Fruit fly (Drosophila melanogaster): ENCODE measurements around the gene Fer1.

DNA sequence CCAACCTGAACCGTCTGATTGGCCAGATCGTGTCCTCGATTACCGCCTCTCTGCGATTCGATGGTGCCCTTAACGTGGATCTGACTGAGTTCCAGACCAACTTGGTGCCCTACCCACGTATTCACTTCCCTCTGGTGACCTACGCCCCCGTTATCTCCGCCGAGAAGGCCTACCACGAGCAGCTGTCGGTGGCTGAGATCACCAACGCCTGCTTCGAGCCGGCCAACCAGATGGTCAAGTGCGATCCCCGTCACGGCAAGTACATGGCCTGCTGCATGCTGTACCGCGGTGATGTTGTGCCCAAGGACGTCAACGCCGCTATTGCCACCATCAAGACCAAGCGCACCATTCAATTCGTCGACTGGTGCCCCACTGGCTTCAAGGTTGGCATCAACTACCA, 48.1 kb upstream of the Fer1 start:
- TF ChIP-seq CG31388 (GFP tag; optimal IDR thresholded peaks at IDR 0.05) (no peak), CG14050 (GFP tag; IDR thresholded peaks at IDR 0.05) (no peak)

Measured in whole organism, embryonic.